Fruit fly (Drosophila melanogaster) whole organism, embryonic: ENCODE measurements around the gene CG33669.
A peak's percentile ranks its signal among the peaks of the same experiment; 100 is the strongest.

ENCODE experiments used
- Abd-B ChIP-seq: fragments of 200-800 bp; sonication (Bioruptor generic); optimal IDR thresholded peaks from 2 replicates; lab custom pipeline; 2018; ENCODE audit warnings: missing biosample characterization, mild to moderate bottlenecking, missing genetic modification characterization, moderate library complexity
- Aef1 ChIP-seq: fragments of 200-800 bp; sonication (Bioruptor generic); IDR thresholded peaks from 3 replicates; pipeline ENCODE4 v1.3.6; 2022; ENCODE audit warnings: missing biosample characterization, missing genetic modification characterization
- Atf-2 ChIP-seq: fragments of 200-800 bp; sonication (Bioruptor generic); optimal IDR thresholded peaks from 2 replicates; lab custom pipeline; 2016; ENCODE audit warnings: missing biosample characterization, missing genetic modification characterization
- Atf3 ChIP-seq: fragments of 200-800 bp; sonication (Bioruptor generic); optimal IDR thresholded peaks from 3 replicates; lab custom pipeline; 2016; ENCODE audit warnings: missing biosample characterization, missing genetic modification characterization
- Bdp1 ChIP-seq: fragments of 200-800 bp; sonication (Bioruptor generic); optimal IDR thresholded peaks from 3 replicates; lab custom pipeline; 2016; ENCODE audit warnings: missing biosample characterization, missing genetic modification characterization
- CG10959 ChIP-seq: fragments of 200-800 bp; sonication (Bioruptor generic); IDR thresholded peaks from 2 replicates; pipeline ENCODE4 v1.3.6; 2022; ENCODE audit warnings: missing biosample characterization, missing genetic modification characterization
- CG11456 ChIP-seq: fragments of 200-800 bp; sonication (Bioruptor generic); IDR thresholded peaks from 3 replicates; pipeline ENCODE4 v1.3.6; 2022; ENCODE audit warnings: missing biosample characterization, missing genetic modification characterization
- CG11695 ChIP-seq: fragments of 200-800 bp; sonication (Bioruptor generic); IDR thresholded peaks from 3 replicates; pipeline ENCODE4 v1.3.6; 2022; ENCODE audit warnings: missing biosample characterization, missing genetic modification characterization
- CG13123 ChIP-seq: fragments of 200-800 bp; sonication (Bioruptor generic); optimal IDR thresholded peaks from 2 replicates; lab custom pipeline; 2016; ENCODE audit warnings: missing biosample characterization, missing genetic modification characterization
- CG14050 ChIP-seq: fragments of 200-800 bp; sonication (Bioruptor generic); IDR thresholded peaks from 3 replicates; pipeline ENCODE4 v1.3.6; 2022; ENCODE audit warnings: missing biosample characterization, missing genetic modification characterization
- CG17359 ChIP-seq: fragments of 200-800 bp; sonication (Bioruptor generic); optimal IDR thresholded peaks from 3 replicates; lab custom pipeline; 2018; ENCODE audit warnings: missing biosample characterization, mild to moderate bottlenecking, missing genetic modification characterization, moderate library complexity
- CG17802 ChIP-seq: fragments of 200-800 bp; sonication (Bioruptor generic); optimal IDR thresholded peaks from 2 replicates; lab custom pipeline; 2018; ENCODE audit warnings: missing biosample characterization, mild to moderate bottlenecking, missing genetic modification characterization, moderate library complexity
- CG1832 ChIP-seq: fragments of 200-800 bp; sonication (Bioruptor generic); optimal IDR thresholded peaks from 2 replicates; lab custom pipeline; 2017; ENCODE audit warnings: missing biosample characterization, mild to moderate bottlenecking, missing genetic modification characterization, inconsistent platforms
- CG30431 ChIP-seq: fragments of 200-800 bp; sonication (Bioruptor generic); optimal IDR thresholded peaks from 2 replicates; lab custom pipeline; 2017; ENCODE audit warnings: missing biosample characterization, missing genetic modification characterization
- CG33213 ChIP-seq: fragments of 200-800 bp; sonication (Bioruptor generic); optimal IDR thresholded peaks from 3 replicates; lab custom pipeline; 2016; ENCODE audit warnings: missing biosample characterization, missing genetic modification characterization
- CG42726 ChIP-seq: fragments of 200-800 bp; sonication (Bioruptor generic); IDR thresholded peaks from 2 replicates; pipeline ENCODE4 v1.3.6; 2022; ENCODE audit warnings: missing biosample characterization, missing genetic modification characterization; ENCODE audit not compliant: partially characterized antibody
- CG4820 ChIP-seq: fragments of 200-800 bp; sonication (Bioruptor generic); optimal IDR thresholded peaks from 3 replicates; lab custom pipeline; 2016; ENCODE audit warnings: missing biosample characterization, missing genetic modification characterization
- CG5180 ChIP-seq: fragments of 200-800 bp; sonication (Bioruptor generic); optimal IDR thresholded peaks from 3 replicates; lab custom pipeline; 2017; ENCODE audit warnings: missing biosample characterization, missing genetic modification characterization, mild to moderate bottlenecking, moderate library complexity, missing genetic modification reagents
- CG5245 ChIP-seq: fragments of 200-800 bp; sonication (Bioruptor generic); optimal IDR thresholded peaks from 3 replicates; lab custom pipeline; 2016; ENCODE audit warnings: missing biosample characterization, missing genetic modification characterization
- CG7372 ChIP-seq: fragments of 200-800 bp; sonication (Bioruptor generic); IDR thresholded peaks from 2 replicates; pipeline ENCODE4 v1.3.6; 2022; ENCODE audit warnings: missing biosample characterization, missing genetic modification characterization
- CG7745 ChIP-seq: fragments of 200-800 bp; sonication (Bioruptor generic); optimal IDR thresholded peaks from 2 replicates; lab custom pipeline; 2018; ENCODE audit warnings: missing biosample characterization, mild to moderate bottlenecking, missing genetic modification characterization, moderate library complexity
- CG8281 ChIP-seq: fragments of 200-800 bp; sonication (Bioruptor generic); optimal IDR thresholded peaks from 2 replicates; lab custom pipeline; 2018; ENCODE audit warnings: missing biosample characterization, mild to moderate bottlenecking, missing genetic modification characterization, moderate library complexity
- CG8765 ChIP-seq: fragments of 200-800 bp; sonication (Bioruptor generic); IDR thresholded peaks from 2 replicates; pipeline ENCODE4 v1.3.6; 2022; ENCODE audit warnings: missing biosample characterization, missing genetic modification characterization
- E2f1 ChIP-seq: fragments of 200-800 bp; sonication (Bioruptor generic); IDR thresholded peaks from 2 replicates; pipeline ENCODE4 v1.3.6; 2022; ENCODE audit warnings: missing biosample characterization, missing genetic modification characterization
- ERR ChIP-seq: fragments of 200-800 bp; sonication (Bioruptor generic); optimal IDR thresholded peaks from 2 replicates; lab custom pipeline; 2016; ENCODE audit warnings: missing biosample characterization, missing genetic modification characterization
- Hand ChIP-seq: fragments of 200-800 bp; sonication (Bioruptor generic); optimal IDR thresholded peaks from 2 replicates; lab custom pipeline; 2017; ENCODE audit warnings: mild to moderate bottlenecking, missing biosample characterization, missing genetic modification reagents, missing genetic modification characterization
- Jarid2 ChIP-seq: fragments of 200-800 bp; sonication (Bioruptor generic); optimal IDR thresholded peaks from 3 replicates; lab custom pipeline; 2017; ENCODE audit warnings: mild to moderate bottlenecking, missing biosample characterization, missing genetic modification reagents, missing genetic modification characterization
- Myb ChIP-seq: fragments of 200-800 bp; sonication (Bioruptor generic); optimal IDR thresholded peaks from 2 replicates; lab custom pipeline; 2016; ENCODE audit warnings: missing biosample characterization, missing genetic modification characterization
- Neu2 ChIP-seq: fragments of 200-800 bp; sonication (Bioruptor generic); optimal IDR thresholded peaks from 3 replicates; lab custom pipeline; 2016; ENCODE audit warnings: missing biosample characterization, missing genetic modification characterization, borderline replicate concordance
- Oaz ChIP-seq: fragments of 200-800 bp; sonication (Bioruptor generic); IDR thresholded peaks from 2 replicates; pipeline ENCODE4 v1.3.6; 2022; ENCODE audit warnings: missing biosample characterization, missing genetic modification characterization
- Optix ChIP-seq: fragments of 200-800 bp; sonication (Bioruptor generic); IDR thresholded peaks from 3 replicates; pipeline ENCODE4 v1.3.6; 2022; ENCODE audit warnings: missing biosample characterization, missing genetic modification characterization
- Scr ChIP-seq: fragments of 200-800 bp; sonication (Bioruptor generic); IDR thresholded peaks from 2 replicates; pipeline ENCODE4 v1.3.6; 2022; ENCODE audit warnings: missing biosample characterization, missing genetic modification characterization; ENCODE audit not compliant: partially characterized antibody
- Six4 ChIP-seq: fragments of 200-800 bp; sonication (Bioruptor generic); optimal IDR thresholded peaks from 2 replicates; lab custom pipeline; 2016; ENCODE audit warnings: missing biosample characterization, missing genetic modification characterization
- Ssrp ChIP-seq: fragments of 200-800 bp; sonication (Bioruptor generic); optimal IDR thresholded peaks from 2 replicates; lab custom pipeline; 2018; ENCODE audit warnings: missing biosample characterization, mild to moderate bottlenecking, missing genetic modification characterization, moderate library complexity
- TFAM ChIP-seq: fragments of 200-800 bp; sonication (Bioruptor generic); optimal IDR thresholded peaks from 2 replicates; lab custom pipeline; 2017; ENCODE audit warnings: missing biosample characterization, missing genetic modification characterization, inconsistent platforms
- Xrp1 ChIP-seq: fragments of 200-800 bp; sonication (Bioruptor generic); IDR thresholded peaks from 2 replicates; pipeline ENCODE4 v1.3.6; 2022; ENCODE audit warnings: missing biosample characterization, missing genetic modification characterization
- YL-1 ChIP-seq: fragments of 200-800 bp; sonication (Bioruptor generic); optimal IDR thresholded peaks from 3 replicates; lab custom pipeline; 2017; ENCODE audit warnings: missing biosample characterization, mild to moderate bottlenecking, missing genetic modification characterization
- cad ChIP-seq: fragments of >200 bp; optimal IDR thresholded peaks from 2 replicates; lab custom pipeline; 2017; ENCODE audit warnings: missing biosample characterization, missing genetic modification characterization
- cwo ChIP-seq: fragments of 200-800 bp; sonication (Bioruptor generic); optimal IDR thresholded peaks from 3 replicates; lab custom pipeline; 2017; ENCODE audit warnings: missing biosample characterization, missing genetic modification characterization, mild to moderate bottlenecking, moderate library complexity, missing genetic modification reagents
- dati ChIP-seq: fragments of 200-800 bp; sonication (Bioruptor generic); IDR thresholded peaks from 2 replicates; pipeline ENCODE4 v1.3.6; 2022; ENCODE audit warnings: missing biosample characterization, missing genetic modification characterization
- dmrt99B ChIP-seq: fragments of 200-800 bp; sonication (Bioruptor generic); optimal IDR thresholded peaks from 2 replicates; lab custom pipeline; 2018; ENCODE audit warnings: missing biosample characterization, mild to moderate bottlenecking, missing genetic modification characterization, moderate library complexity
- exex ChIP-seq: fragments of 200-800 bp; sonication (Bioruptor generic); optimal IDR thresholded peaks from 4 replicates; lab custom pipeline; 2018; ENCODE audit warnings: missing biosample characterization, mild to moderate bottlenecking, missing genetic modification characterization, moderate library complexity
- gcm ChIP-seq: fragments of 200-800 bp; sonication (Bioruptor generic); optimal IDR thresholded peaks from 2 replicates; lab custom pipeline; 2019; ENCODE audit warnings: missing biosample characterization, mild to moderate bottlenecking, missing genetic modification characterization, moderate library complexity
- gfzf ChIP-seq: fragments of 200-800 bp; sonication (Bioruptor generic); optimal IDR thresholded peaks from 2 replicates; lab custom pipeline; 2016; ENCODE audit warnings: missing biosample characterization, mild to moderate bottlenecking, missing genetic modification characterization, moderate library complexity
- gsb-n ChIP-seq: fragments of 200-800 bp; sonication (Bioruptor generic); optimal IDR thresholded peaks from 3 replicates; lab custom pipeline; 2018; ENCODE audit warnings: missing biosample characterization, mild to moderate bottlenecking, missing genetic modification characterization
- ken ChIP-seq: fragments of 200-800 bp; sonication (Bioruptor generic); IDR thresholded peaks from 3 replicates; pipeline ENCODE4 v1.3.6; 2022; ENCODE audit warnings: missing biosample characterization, missing genetic modification characterization
- luna ChIP-seq: fragments of 200-800 bp; sonication (Bioruptor generic); optimal IDR thresholded peaks from 2 replicates; lab custom pipeline; 2016; ENCODE audit warnings: missing biosample characterization, missing genetic modification characterization
- maf-S ChIP-seq: fragments of 200-800 bp; sonication (Bioruptor generic); optimal IDR thresholded peaks from 2 replicates; lab custom pipeline; 2016; ENCODE audit warnings: missing biosample characterization, missing genetic modification characterization
- pum ChIP-seq: fragments of 200-800 bp; sonication (Bioruptor generic); optimal IDR thresholded peaks from 2 replicates; lab custom pipeline; 2016; ENCODE audit warnings: missing biosample characterization, missing genetic modification characterization
- ro ChIP-seq: fragments of 200-800 bp; sonication (Bioruptor generic); IDR thresholded peaks from 2 replicates; pipeline ENCODE4 v1.3.6; 2022; ENCODE audit warnings: missing biosample characterization, missing genetic modification characterization
- sisA ChIP-seq: fragments of 200-800 bp; sonication (Bioruptor generic); IDR thresholded peaks from 2 replicates; pipeline ENCODE4 v1.3.6; 2022; ENCODE audit warnings: missing biosample characterization, missing genetic modification characterization
- stc ChIP-seq: fragments of 200-800 bp; sonication (Bioruptor generic); IDR thresholded peaks from 2 replicates; pipeline ENCODE4 v1.3.6; 2022; ENCODE audit warnings: missing biosample characterization, missing genetic modification characterization
- zfh2 ChIP-seq: fragments of 200-800 bp; sonication (Bioruptor generic); optimal IDR thresholded peaks from 2 replicates; lab custom pipeline; 2016; ENCODE audit warnings: missing biosample characterization, missing genetic modification characterization

Gene CG33669

DNA sequence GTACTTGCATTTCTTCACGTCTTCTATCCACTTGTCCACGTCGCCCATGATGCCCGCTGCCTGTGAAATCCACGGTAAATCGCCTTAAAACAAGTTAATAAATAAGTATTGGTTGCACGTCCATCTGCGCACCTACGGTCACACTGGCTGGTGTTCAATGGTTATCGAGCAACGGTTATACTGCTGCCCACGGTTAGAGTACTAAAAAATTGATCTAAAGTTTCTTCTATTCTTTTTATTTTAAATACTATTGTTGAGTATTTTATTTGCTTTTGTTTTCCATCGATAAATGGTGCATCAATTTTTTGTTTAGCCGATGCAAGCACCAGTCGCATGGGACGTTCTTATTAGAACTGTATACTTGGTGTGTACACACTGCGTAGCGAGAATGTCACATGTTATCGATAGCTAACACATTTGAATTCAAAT is 27.1 kb downstream of the CG33669 start, which contains the start of gene PpV (continued):
- TF ChIP-seq cwo: no peak
- TF ChIP-seq gsb-n (tag; lab: Kevin White, UChicago): no peak
- peak; percentile 86 for TF ChIP-seq exex (tag; lab: Kevin White, UChicago)
- no peak for TF ChIP-seq Optix
- no peak for TF ChIP-seq CG5245 (GFP tag; lab: Kevin White, UChicago)
- TF ChIP-seq CG10959: no peak
- no peak for TF ChIP-seq CG1832 (GFP tag; lab: Kevin White, UChicago)
- TF ChIP-seq ERR (GFP tag; lab: Kevin White, UChicago): no peak
- no peak for TF ChIP-seq CG17359 (tag; lab: Kevin White, UChicago)
- TF ChIP-seq CG7372 (GFP tag; lab: Robert Waterston, UW): no peak
- TF ChIP-seq dati (GFP tag; lab: Robert Waterston, UW): no peak
- no peak for TF ChIP-seq dmrt99B
- TF ChIP-seq stc (GFP tag; lab: Robert Waterston, UW): no peak
- peak; percentile 39 for TF ChIP-seq CG33213 (GFP tag; lab: Kevin White, UChicago)
- TF ChIP-seq Scr (GFP tag; lab: Robert Waterston, UW): peak; percentile 58
- TF ChIP-seq Ssrp (tag; lab: Kevin White, UChicago): no peak
- TF ChIP-seq ken: no peak
- no peak for TF ChIP-seq Xrp1 (GFP tag; lab: Robert Waterston, UW)
- no peak for TF ChIP-seq gcm
- no peak for TF ChIP-seq CG4820 (GFP tag; lab: Kevin White, UChicago)
- TF ChIP-seq CG14050 (GFP tag; lab: Robert Waterston, UW): no peak
- TF ChIP-seq CG8765 (GFP tag; lab: Robert Waterston, UW): no peak
- TF ChIP-seq Bdp1 (GFP tag; lab: Kevin White, UChicago): no peak
- TF ChIP-seq gfzf (GFP tag; lab: Kevin White, UChicago): peak; percentile 84
- TF ChIP-seq ro (GFP tag; lab: Robert Waterston, UW): no peak
- no peak for TF ChIP-seq Six4
- TF ChIP-seq E2f1 (GFP tag; lab: Robert Waterston, UW): no peak
- no peak for TF ChIP-seq Atf3
- no peak for TF ChIP-seq pum (GFP tag; lab: Kevin White, UChicago)
- TF ChIP-seq Neu2 (GFP tag; lab: Kevin White, UChicago): no peak
- no peak for TF ChIP-seq Hand (GFP tag; lab: Kevin White, UChicago)
- no peak for TF ChIP-seq Oaz
- TF ChIP-seq Jarid2: no peak
- TF ChIP-seq zfh2: no peak
- no peak for TF ChIP-seq CG5180 (GFP tag; lab: Kevin White, UChicago)
- no peak for TF ChIP-seq luna (GFP tag; lab: Kevin White, UChicago)
- TF ChIP-seq Abd-B (GFP tag; lab: Kevin White, UChicago): peak; percentile 81
- no peak for TF ChIP-seq Atf-2 (GFP tag; lab: Kevin White, UChicago)
- no peak for TF ChIP-seq CG11695 (GFP tag; lab: Robert Waterston, UW)
- TF ChIP-seq sisA (GFP tag; lab: Robert Waterston, UW): no peak
- TF ChIP-seq CG42726 (GFP tag; lab: Robert Waterston, UW): no peak
- TF ChIP-seq CG11456 (GFP tag; lab: Robert Waterston, UW): no peak
- TF ChIP-seq Aef1 (GFP tag; lab: Robert Waterston, UW): no peak
- peak; percentile 44 for TF ChIP-seq YL-1 (GFP tag; lab: Kevin White, UChicago)
- no peak for TF ChIP-seq maf-S
- TF ChIP-seq CG30431 (GFP tag; lab: Kevin White, UChicago): no peak
- TF ChIP-seq Myb (GFP tag; lab: Kevin White, UChicago): peak; percentile 84
- TF ChIP-seq CG7745 (tag; lab: Kevin White, UChicago): no peak
- no peak for TF ChIP-seq CG8281 (tag; lab: Kevin White, UChicago)
- no peak for TF ChIP-seq cad
- TF ChIP-seq TFAM (GFP tag; lab: Kevin White, UChicago): no peak
- no peak for TF ChIP-seq CG13123 (GFP tag; lab: Kevin White, UChicago)
- TF ChIP-seq CG17802 (tag; lab: Kevin White, UChicago): no peak
